Worm (Caenorhabditis elegans): Measurements from ENCODE around the gene nhr-198.
"Not testable (repeated sequence)": the region's sequence is repeated elsewhere in the genome, so short reads cannot be mapped to it uniquely, and the experiment has no call there.

nhr-198 gene

DNA sequence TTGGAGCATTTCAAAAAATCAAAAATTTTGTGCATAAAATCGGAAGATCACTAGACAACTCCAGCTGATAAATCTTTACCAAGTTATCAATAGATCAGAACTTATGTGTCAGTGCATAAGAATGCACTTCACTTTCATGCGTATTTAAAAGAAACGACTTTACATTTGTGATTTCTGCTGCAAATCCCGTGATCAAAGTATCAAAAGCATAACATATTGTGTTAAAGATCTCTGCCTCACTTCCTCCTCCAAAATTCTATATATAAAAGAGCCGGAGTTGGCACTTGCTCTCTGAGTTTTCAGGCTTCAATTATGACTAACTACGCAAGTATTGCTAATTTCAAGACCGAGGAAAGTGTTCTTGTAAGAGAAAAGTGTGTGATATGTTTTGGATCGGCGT, at the start of gene nhr-198:
nhr-198 (plus strand) TSS at position 313 of the 400 bp plus-strand sequence.
- TF ChIP-seq mec-3 (tag; optimal IDR thresholded peaks at IDR 0.05; ENCODE audit: borderline replicate concordance) (no peak), K09A11.1 (tag; optimal IDR thresholded peaks at IDR 0.05; ENCODE audit: insufficient read depth) (no peak), lim-6 (tag; optimal IDR thresholded peaks at IDR 0.05) (no peak), dve-1 (tag; optimal IDR thresholded peaks at IDR 0.05) (no peak), ceh-30 (tag; optimal IDR thresholded peaks at IDR 0.05) (no peak), lin-11 (tag; optimal IDR thresholded peaks at IDR 0.05) (no peak), ceh-24 (tag; optimal IDR thresholded peaks at IDR 0.05) (no peak), odd-2 (tag; optimal IDR thresholded peaks at IDR 0.05) (no peak), npax-4 (tag; optimal IDR thresholded peaks at IDR 0.05) (no peak), ceh-34 (tag; optimal IDR thresholded peaks at IDR 0.05) (no peak), fkh-10 (GFP tag; optimal IDR thresholded peaks at IDR 0.05) (no peak), ztf-16 (tag; optimal IDR thresholded peaks at IDR 0.05) (no peak), pha-4 (tag; optimal IDR thresholded peaks at IDR 0.05) (no peak), elt-4 (tag; optimal IDR thresholded peaks at IDR 0.05) (no peak), hlh-6 (tag; optimal IDR thresholded peaks at IDR 0.05) (no peak), che-1 (tag; optimal IDR thresholded peaks at IDR 0.05) (no peak)

DNA sequence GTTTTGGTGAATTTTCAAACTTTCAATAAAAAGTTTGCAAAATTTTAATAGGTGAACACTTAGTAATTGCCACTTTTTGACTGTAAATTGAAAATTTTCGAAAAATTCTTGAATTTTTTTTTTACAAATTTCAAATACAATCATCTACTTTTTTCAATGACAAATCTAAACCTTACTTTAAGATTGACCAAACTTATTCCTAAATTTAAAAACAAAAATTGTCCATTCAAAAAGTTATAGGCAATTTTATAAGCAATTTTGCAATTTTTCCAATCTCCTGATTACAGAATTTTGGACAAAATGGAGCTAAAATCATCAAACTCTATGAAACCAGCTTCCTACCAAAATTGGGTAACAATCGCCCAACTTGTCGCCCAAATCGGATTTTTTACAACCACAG, 49.2 kb upstream of the nhr-198 start, which contains the start of gene str-23:
str-23 (plus strand) TSS at position 301 of the 400 bp plus-strand sequence.
- TF ChIP-seq K09A11.1 (tag; optimal IDR thresholded peaks at IDR 0.05; ENCODE audit: insufficient read depth) (no peak), unc-86 (tag; optimal IDR thresholded peaks at IDR 0.05) (no peak), hlh-15 (tag; optimal IDR thresholded peaks at IDR 0.05) (no peak), ceh-9 (tag; optimal IDR thresholded peaks at IDR 0.05) (no peak), hlh-8 (tag; optimal IDR thresholded peaks at IDR 0.05) (no peak), ceh-19 (GFP tag; optimal IDR thresholded peaks at IDR 0.05) (no peak), K02D7.2 (tag; optimal IDR thresholded peaks at IDR 0.05) (no peak)

DNA sequence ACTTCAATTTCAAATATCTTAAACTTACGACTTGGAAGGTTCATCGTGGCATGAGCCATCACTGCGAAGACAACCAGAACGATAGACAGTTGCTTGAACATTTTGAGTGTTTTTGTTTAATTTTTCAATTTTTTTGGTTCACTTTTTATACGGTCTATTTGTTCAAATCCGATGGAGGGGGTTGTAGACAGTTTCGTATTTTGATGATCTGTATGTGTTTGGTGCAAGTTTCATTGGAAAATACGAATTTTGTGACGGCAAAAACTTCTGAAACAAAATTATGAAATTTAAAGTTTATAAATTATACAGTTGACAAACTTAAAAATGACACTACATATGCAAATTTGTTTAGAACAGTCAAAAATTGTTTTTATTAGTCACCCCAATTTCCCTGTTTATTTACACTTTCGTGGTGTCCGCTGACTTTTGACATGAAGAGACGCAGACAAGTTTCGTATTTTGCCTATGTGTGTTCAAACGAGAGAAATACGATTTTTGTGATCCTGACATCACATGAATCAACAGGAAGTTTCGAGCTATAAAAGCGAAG, 46.2 kb upstream of the nhr-198 start, which contains the start of the genes C55A1.7 and C55A1.6:
C55A1.7 (minus strand) TSS at position 101 of the 550 bp plus-strand sequence.
C55A1.6 (plus strand) TSS at position 500 of the 550 bp plus-strand sequence.
- TF ChIP-seq syd-9, hlh-8, odd-2 (tag; optimal IDR thresholded peaks at IDR 0.05): not testable (repeated sequence)

DNA sequence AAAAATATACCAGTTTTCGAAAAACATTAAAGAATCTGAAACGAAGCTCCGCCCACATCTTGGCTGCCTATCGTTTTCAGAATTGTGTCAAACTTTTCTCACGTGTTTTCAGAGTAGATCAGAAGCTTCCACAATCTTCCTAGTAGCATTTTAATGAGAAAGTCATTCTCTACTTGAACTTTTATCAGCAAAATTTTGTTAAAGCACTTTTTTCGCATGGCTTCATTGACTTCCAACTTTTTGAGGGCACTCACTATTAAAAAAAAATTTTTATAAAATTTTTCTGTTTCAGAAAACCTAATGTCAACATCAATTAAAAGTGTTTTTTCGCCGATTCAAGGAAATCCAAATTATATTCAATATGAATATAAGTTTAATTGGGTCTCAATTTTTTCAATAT, 43.6 kb upstream of the nhr-198 start, which contains the start of gene sru-42:
sru-42 (plus strand) TSS at position 301 of the 400 bp plus-strand sequence.
- TF ChIP-seq unc-42 (tag; optimal IDR thresholded peaks at IDR 0.05) (no peak), fkh-10 (GFP tag; optimal IDR thresholded peaks at IDR 0.05) (no peak), sox-4 (tag; optimal IDR thresholded peaks at IDR 0.05) (no peak), ceh-18 (tag; optimal IDR thresholded peaks at IDR 0.05) (no peak), ceh-30 (tag; optimal IDR thresholded peaks at IDR 0.05) (no peak), ceh-34 (tag; optimal IDR thresholded peaks at IDR 0.05) (no peak), syd-9 (tag; optimal IDR thresholded peaks at IDR 0.05) (no peak), lim-6 (tag; optimal IDR thresholded peaks at IDR 0.05) (no peak)

DNA sequence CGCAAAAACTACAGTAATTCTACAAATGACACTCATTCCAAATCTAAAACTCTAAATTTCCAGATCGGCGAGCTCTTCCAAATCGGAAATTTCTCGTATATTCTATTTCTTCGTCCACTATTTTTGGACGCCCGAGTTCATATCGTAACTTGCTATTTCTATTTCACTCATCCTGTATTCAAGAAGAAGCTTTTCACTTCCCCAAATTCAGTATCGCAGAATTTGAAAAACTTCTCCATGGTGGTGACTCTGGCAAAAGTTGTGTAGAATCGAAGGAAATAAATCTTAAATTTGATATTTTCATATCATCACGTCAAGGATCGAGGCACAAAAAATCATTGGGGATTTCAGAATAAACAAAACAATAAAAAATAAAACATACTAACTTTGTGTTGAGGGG, 41.6 kb upstream of the nhr-198 start:
- TF ChIP-seq syd-9 (tag; optimal IDR thresholded peaks at IDR 0.05) (no peak), odd-2 (tag; optimal IDR thresholded peaks at IDR 0.05) (no peak), ama-1 (optimal IDR thresholded peaks at IDR 0.05) (no peak), lin-11 (tag; optimal IDR thresholded peaks at IDR 0.05) (no peak), F13H6.1 (tag; optimal IDR thresholded peaks at IDR 0.05) (no peak), dve-1 (tag; optimal IDR thresholded peaks at IDR 0.05) (no peak), fkh-6 (tag; optimal IDR thresholded peaks at IDR 0.05) (no peak), che-1 (tag; optimal IDR thresholded peaks at IDR 0.05) (no peak), ttx-3 (tag; optimal IDR thresholded peaks at IDR 0.05) (no peak), dmd-4 (tag; optimal IDR thresholded peaks at IDR 0.05; ENCODE audit: borderline replicate concordance) (no peak), ceh-45 (GFP tag; IDR thresholded peaks at IDR 0.05) (no peak), sox-4 (tag; optimal IDR thresholded peaks at IDR 0.05) (no peak), hlh-30 (tag; optimal IDR thresholded peaks at IDR 0.05; ENCODE audit: insufficient read depth) (no peak), pag-3 (tag; optimal IDR thresholded peaks at IDR 0.05; ENCODE audit: borderline replicate concordance) (no peak), sdc-2 (tag; optimal IDR thresholded peaks at IDR 0.05) (no peak), madf-2 (tag; optimal IDR thresholded peaks at IDR 0.05) (no peak), ceh-30 (tag; optimal IDR thresholded peaks at IDR 0.05) (no peak), ceh-31 (tag; optimal IDR thresholded peaks at IDR 0.05) (no peak), eyg-1 (tag; optimal IDR thresholded peaks at IDR 0.05) (no peak), C38D4.7 (GFP tag; optimal IDR thresholded peaks at IDR 0.05) (no peak)
